Fruit fly (Drosophila melanogaster): ENCODE results near the gene CG13000.

DNA sequence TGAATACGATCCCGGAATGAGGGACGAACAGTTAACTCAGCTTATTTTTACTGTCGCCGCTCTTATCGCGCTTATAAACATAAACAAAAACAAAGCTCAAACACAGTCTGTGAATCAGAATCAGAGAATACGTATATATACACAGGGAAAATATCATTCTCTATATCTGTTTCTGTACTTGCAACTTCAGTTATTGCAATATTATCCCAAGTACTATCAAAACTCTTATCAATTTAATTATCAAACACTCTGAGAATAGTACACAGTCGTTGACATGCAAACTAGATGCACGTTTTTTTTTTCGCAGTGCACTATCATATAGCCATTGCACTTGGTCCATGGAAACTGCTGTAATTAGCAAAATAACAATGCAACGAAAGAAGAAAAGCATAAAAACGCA is 2.9 kb downstream of the CG13000 start:
- TF ChIP-seq h (optimal IDR thresholded peaks at IDR 0.05) (no peak), psq (optimal IDR thresholded peaks at IDR 0.05) (no peak), ttk (optimal IDR thresholded peaks at IDR 0.05) (no peak), Myc (optimal IDR thresholded peaks at IDR 0.05) (no peak), Sin3A (optimal IDR thresholded peaks at IDR 0.05) (no peak)

All from Kc167 (cell line).